Fruit fly (Drosophila melanogaster): ENCODE results near the gene Drsl3.

- TF ChIP-seq YL-1 (GFP tag; optimal IDR thresholded peaks at IDR 0.05) = no peak
- no peak for TF ChIP-seq CG6272 (GFP tag; IDR thresholded peaks at IDR 0.05)
- TF ChIP-seq CG15696 (tag; optimal IDR thresholded peaks at IDR 0.05) = no peak
- no peak for TF ChIP-seq kah (GFP tag; optimal IDR thresholded peaks at IDR 0.05)
- TF ChIP-seq Fer1 (GFP tag; optimal IDR thresholded peaks at IDR 0.05) = no peak
- no peak for TF ChIP-seq CG17328 (GFP tag; IDR thresholded peaks at IDR 0.05)
- TF ChIP-seq CG17359 (tag; optimal IDR thresholded peaks at IDR 0.05) = no peak
- no peak for TF ChIP-seq bbx (GFP tag; IDR thresholded peaks at IDR 0.05; ENCODE audit: partially characterized antibody)
- no peak for TF ChIP-seq Hand (GFP tag; optimal IDR thresholded peaks at IDR 0.05)
- no peak for TF ChIP-seq usp (GFP tag; optimal IDR thresholded peaks at IDR 0.05)
- no peak for TF ChIP-seq Lpt (GFP tag; optimal IDR thresholded peaks at IDR 0.05)
- no peak for TF ChIP-seq CoRest (tag; optimal IDR thresholded peaks at IDR 0.05)
- no peak for TF ChIP-seq caup (GFP tag; optimal IDR thresholded peaks at IDR 0.05; ENCODE audit: severe bottlenecking)
These were observed 35.0 kb downstream of the Drsl3 start for dm6 chr3L:3349825-3350123.
